Worm (Caenorhabditis elegans): ENCODE results near the gene lin-66.

- no peak for TF ChIP-seq pha-4 (tag; optimal IDR thresholded peaks at IDR 0.05)
- no peak for TF ChIP-seq ztf-11 (tag; optimal IDR thresholded peaks at IDR 0.05)
- TF ChIP-seq lin-13 (tag; optimal IDR thresholded peaks at IDR 0.05): no peak
- no peak for TF ChIP-seq snpc-4 (tag; optimal IDR thresholded peaks at IDR 0.05)
These were observed 21.1 kb upstream of the lin-66 start, which contains the start of gene B0513.90 for ce11 chrIV:13866754-13867153.
